Worm (Caenorhabditis elegans): ENCODE data around the gene C05C12.5.

DNA sequence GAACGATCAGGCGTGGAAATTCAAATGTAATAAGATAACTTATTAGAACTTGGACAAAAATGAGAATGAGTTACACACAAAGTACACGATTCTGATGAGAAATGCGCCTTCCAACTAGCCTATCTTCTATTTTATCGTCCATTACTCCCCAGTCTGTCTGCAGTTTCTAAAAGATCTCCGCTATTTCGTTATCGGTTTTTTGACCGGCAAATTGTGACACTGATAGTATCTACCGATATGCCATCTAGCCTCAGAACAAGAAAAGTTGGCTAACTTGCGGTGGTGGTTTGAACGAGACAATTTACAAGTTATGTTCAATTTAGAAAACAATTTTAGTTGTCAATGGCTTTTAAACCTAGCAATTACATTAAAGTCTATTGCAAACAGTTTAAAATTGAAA, 49.4 kb downstream of the C05C12.5 start:
- TF ChIP-seq ztf-11 (tag; optimal IDR thresholded peaks at IDR 0.05) (no peak), cnd-1 (tag; optimal IDR thresholded peaks at IDR 0.05) (no peak), unc-39 (tag; optimal IDR thresholded peaks at IDR 0.05) (no peak), nhr-28 (tag; optimal IDR thresholded peaks at IDR 0.05) (no peak), lin-32 (GFP tag; optimal IDR thresholded peaks at IDR 0.05) (no peak), snpc-4 (tag; optimal IDR thresholded peaks at IDR 0.05) (no peak), blmp-1 (tag; optimal IDR thresholded peaks at IDR 0.05) (no peak)
